Fruit fly (Drosophila melanogaster): Measurements from ENCODE around the gene pzg.

pzg gene

DNA sequence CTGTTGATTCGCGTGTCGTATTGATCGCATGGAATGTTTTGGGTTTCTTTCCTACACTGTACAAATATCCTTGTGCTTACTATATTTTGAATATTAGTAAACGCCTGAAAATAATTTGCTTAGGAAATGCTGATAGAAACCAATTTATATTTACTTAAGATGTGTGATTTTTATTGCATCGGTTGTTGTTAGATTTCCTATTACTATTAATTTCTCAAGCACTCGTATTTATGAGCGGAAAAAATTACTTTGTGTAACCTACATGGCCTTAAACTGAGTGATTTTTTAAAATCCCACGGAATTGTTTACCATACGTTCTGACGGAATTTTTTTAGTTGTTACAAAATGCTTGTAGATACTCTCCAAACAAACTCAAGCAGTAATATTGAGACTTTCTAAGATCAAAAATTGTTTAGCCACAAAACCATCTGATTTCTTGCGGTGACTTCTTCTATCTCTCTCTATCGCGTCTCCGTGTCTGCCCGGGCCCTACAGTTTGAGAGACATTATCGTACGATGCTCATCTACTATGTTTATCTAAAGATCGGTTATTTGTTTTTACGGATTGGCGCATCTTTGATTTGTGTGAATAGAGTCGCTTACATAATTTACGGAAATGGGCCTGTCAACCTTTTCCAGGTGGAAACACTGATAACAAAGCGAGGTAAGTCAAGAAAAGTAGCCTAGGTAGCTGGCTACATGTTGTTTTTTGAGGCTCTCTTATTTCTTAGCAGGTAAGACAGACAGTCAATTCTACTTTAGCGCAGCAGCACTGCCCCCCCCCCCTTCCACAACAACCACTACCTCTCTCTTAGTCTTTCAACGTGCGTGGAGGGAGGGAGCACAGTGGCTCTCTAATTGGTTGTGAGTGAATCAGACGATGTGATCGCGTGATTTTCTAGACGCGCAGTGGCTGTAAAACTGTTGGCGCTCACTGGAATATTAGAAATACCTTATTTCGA is 9.3 kb upstream of the pzg start (continued):
- peak; percentile 11 for TF ChIP-seq CG5180 (GFP tag; optimal IDR thresholded peaks at IDR 0.05)
- TF ChIP-seq CG6813 (GFP tag; optimal IDR thresholded peaks at IDR 0.05): no peak
- peak; percentile 19 for TF ChIP-seq Myb (GFP tag; optimal IDR thresholded peaks at IDR 0.05)
- peak; percentile 64 for TF ChIP-seq CG10267 (tag; optimal IDR thresholded peaks at IDR 0.05)
- TF ChIP-seq unpg (GFP tag; optimal IDR thresholded peaks at IDR 0.05): peak; percentile 55
- TF ChIP-seq CG4820 (GFP tag; optimal IDR thresholded peaks at IDR 0.05): peak; percentile 40
- TF ChIP-seq tgo (GFP tag; IDR thresholded peaks at IDR 0.05): peak; percentile 58; the same call in 2 of the 3 replicates
- TF ChIP-seq btn (GFP tag; optimal IDR thresholded peaks at IDR 0.05): no peak
- TF ChIP-seq CG13775 (GFP tag; optimal IDR thresholded peaks at IDR 0.05): peak; percentile 75
- TF ChIP-seq sqz (GFP tag; optimal IDR thresholded peaks at IDR 0.05): peak; percentile 29
- no peak for TF ChIP-seq CrebB (tag; optimal IDR thresholded peaks at IDR 0.05)
- TF ChIP-seq ro (GFP tag; IDR thresholded peaks at IDR 0.05): no peak
- peak; percentile 21 for TF ChIP-seq CG30020 (tag; optimal IDR thresholded peaks at IDR 0.05)
- no peak for TF ChIP-seq CG3726 (GFP tag; IDR thresholded peaks at IDR 0.05)
- TF ChIP-seq trem (tag; optimal IDR thresholded peaks at IDR 0.05): no peak
- TF ChIP-seq vvl (GFP tag; IDR thresholded peaks at IDR 0.05): peak; percentile 7; the same call in 1 of the 2 replicates
- no peak for TF ChIP-seq CG4730 (GFP tag; IDR thresholded peaks at IDR 0.05)
- TF ChIP-seq Trl (optimal IDR thresholded peaks at IDR 0.05): peak; percentile 50 to 51
- TF ChIP-seq Trl (GFP tag; optimal IDR thresholded peaks at IDR 0.05): peak; percentile 68
- peak; percentile 43 for TF ChIP-seq CG15011 (GFP tag; optimal IDR thresholded peaks at IDR 0.05)
- TF ChIP-seq CG17361 (GFP tag; IDR thresholded peaks at IDR 0.05): peak; percentile 91
- peak; percentile 43 for TF ChIP-seq CG6689 (GFP tag; IDR thresholded peaks at IDR 0.05)
- TF ChIP-seq trh (GFP tag; optimal IDR thresholded peaks at IDR 0.05): no peak
- TF ChIP-seq scrt (GFP tag; optimal IDR thresholded peaks at IDR 0.05): peak; percentile 41
- no peak for TF ChIP-seq CG6175 (GFP tag; IDR thresholded peaks at IDR 0.05)
- TF ChIP-seq CG15269 (tag; optimal IDR thresholded peaks at IDR 0.05): peak; percentile 57
- no peak; the same call in 2 of the 3 replicates for TF ChIP-seq knrl (GFP tag; IDR thresholded peaks at IDR 0.05; ENCODE audit: partially characterized antibody)
- no peak for TF ChIP-seq zen2 (GFP tag; IDR thresholded peaks at IDR 0.05; ENCODE audit: partially characterized antibody)
- peak; percentile 28; the same call in 1 of the 3 replicates for TF ChIP-seq so (GFP tag; IDR thresholded peaks at IDR 0.05)
- TF ChIP-seq sd (tag; optimal IDR thresholded peaks at IDR 0.05): peak; percentile 88
- TF ChIP-seq CG16815 (GFP tag; optimal IDR thresholded peaks at IDR 0.05): peak; percentile 66
- TF ChIP-seq CG16813 (GFP tag; IDR thresholded peaks at IDR 0.05; ENCODE audit: partially characterized antibody): no peak
- peak; percentile 77 for TF ChIP-seq CG17829 (tag; optimal IDR thresholded peaks at IDR 0.05)
- TF ChIP-seq PHDP (tag; optimal IDR thresholded peaks at IDR 0.05): peak; percentile 56
- peak; percentile 45 for TF ChIP-seq hth (optimal IDR thresholded peaks at IDR 0.05)
- peak; percentile 74 for TF ChIP-seq dmrt11E (tag; optimal IDR thresholded peaks at IDR 0.05)
- TF ChIP-seq CG18599 (GFP tag; optimal IDR thresholded peaks at IDR 0.05): peak; percentile 36
- TF ChIP-seq CG2712 (tag; optimal IDR thresholded peaks at IDR 0.05): peak; percentile 73
- peak; percentile 81 for TF ChIP-seq CG7839 (tag; optimal IDR thresholded peaks at IDR 0.05)
- no peak for TF ChIP-seq CG2875 (GFP tag; optimal IDR thresholded peaks at IDR 0.05)

All from whole organism, embryonic.